Worm (Caenorhabditis elegans): ENCODE results near the gene col-122.

The col-122 gene

DNA sequence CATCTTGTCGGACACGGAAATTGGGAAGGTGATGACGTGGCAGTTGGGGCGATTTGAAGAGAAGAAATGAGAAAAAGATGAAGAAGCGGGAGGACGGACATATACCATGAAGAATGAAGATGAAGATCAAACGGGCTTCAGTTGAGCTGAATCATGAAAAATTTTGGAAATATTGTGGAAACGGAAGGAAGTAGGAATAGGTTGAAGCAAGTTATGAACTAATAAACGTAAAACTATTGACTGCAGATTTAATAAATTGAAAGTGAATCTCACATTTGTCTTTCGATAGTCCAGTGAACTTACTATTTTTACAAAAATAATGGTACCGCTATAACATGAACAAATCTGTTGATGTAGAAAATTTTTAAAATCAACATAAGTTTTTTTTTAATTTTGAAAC, 3.3 kb downstream of the col-122 start, which contains the start of gene lron-14:
Gene lron-14, minus strand, starts transcription at position 101 of the 400 bp plus-strand sequence.
- TF ChIP-seq hlh-15 (tag; optimal IDR thresholded peaks at IDR 0.05): no peak

DNA sequence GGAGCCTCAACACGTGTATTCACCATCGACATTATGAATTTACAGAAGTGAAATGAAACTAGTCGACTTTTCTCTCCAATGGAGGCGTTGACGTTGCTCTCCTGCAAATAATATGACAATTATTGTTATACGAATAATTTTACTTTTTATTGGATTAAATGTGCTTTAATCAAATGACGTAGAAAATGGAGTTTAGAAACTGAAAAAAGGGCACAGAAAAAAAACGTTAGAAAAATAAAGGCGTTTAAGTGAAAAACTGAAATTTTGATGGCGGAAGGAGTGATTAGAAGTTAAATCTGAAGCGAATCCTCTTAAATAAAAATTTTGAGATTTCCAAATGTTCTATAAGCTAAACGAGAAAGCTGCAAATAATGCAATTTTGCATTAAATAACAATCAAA, 16.8 kb downstream of the col-122 start, which contains the start of gene npr-2:
Gene npr-2, minus strand, starts transcription at position 101 of the 400 bp plus-strand sequence.
- no peak for TF ChIP-seq unc-3 (GFP tag; conservative IDR thresholded peaks at IDR 0.05)
- no peak for TF ChIP-seq unc-3 (tag; optimal IDR thresholded peaks at IDR 0.05)
- TF ChIP-seq K02D7.2 (tag; optimal IDR thresholded peaks at IDR 0.05): no peak
- TF ChIP-seq ceh-24 (tag; optimal IDR thresholded peaks at IDR 0.05): no peak
- no peak for TF ChIP-seq elt-2 (tag; optimal IDR thresholded peaks at IDR 0.05)
- no peak for TF ChIP-seq rnt-1 (tag; optimal IDR thresholded peaks at IDR 0.05)
- TF ChIP-seq lin-11 (tag; optimal IDR thresholded peaks at IDR 0.05): no peak
- no peak for TF ChIP-seq fkh-6 (tag; optimal IDR thresholded peaks at IDR 0.05)
- TF ChIP-seq syd-9 (tag; optimal IDR thresholded peaks at IDR 0.05): no peak
- no peak for TF ChIP-seq ceh-6 (GFP tag; optimal IDR thresholded peaks at IDR 0.05)
- TF ChIP-seq pax-1 (tag; optimal IDR thresholded peaks at IDR 0.05): no peak
- TF ChIP-seq ceh-2 (tag; optimal IDR thresholded peaks at IDR 0.05): no peak
- TF ChIP-seq nhr-11 (tag; optimal IDR thresholded peaks at IDR 0.05): no peak
- TF ChIP-seq pha-2 (tag; optimal IDR thresholded peaks at IDR 0.05): no peak
- TF ChIP-seq sdc-2 (tag; optimal IDR thresholded peaks at IDR 0.05): no peak

ce11 chrIV:9584352-9584751, 21.2 kb downstream of the col-122 start:
- TF ChIP-seq ceh-2 (tag; optimal IDR thresholded peaks at IDR 0.05) (no peak), zip-5 (tag; optimal IDR thresholded peaks at IDR 0.05) (no peak), pag-3 (tag; optimal IDR thresholded peaks at IDR 0.05; ENCODE audit: borderline replicate concordance) (no peak), dve-1 (tag; optimal IDR thresholded peaks at IDR 0.05) (no peak), ceh-9 (tag; optimal IDR thresholded peaks at IDR 0.05) (no peak), ceh-30 (tag; optimal IDR thresholded peaks at IDR 0.05) (no peak), mec-3 (tag; optimal IDR thresholded peaks at IDR 0.05; ENCODE audit: borderline replicate concordance) (no peak), elt-2 (tag; optimal IDR thresholded peaks at IDR 0.05) (no peak), hlh-6 (tag; optimal IDR thresholded peaks at IDR 0.05) (no peak), ceh-22 (tag; optimal IDR thresholded peaks at IDR 0.05) (no peak), pha-4 (tag; optimal IDR thresholded peaks at IDR 0.05) (no peak), nfya-1 (tag; optimal IDR thresholded peaks at IDR 0.05) (no peak)

DNA sequence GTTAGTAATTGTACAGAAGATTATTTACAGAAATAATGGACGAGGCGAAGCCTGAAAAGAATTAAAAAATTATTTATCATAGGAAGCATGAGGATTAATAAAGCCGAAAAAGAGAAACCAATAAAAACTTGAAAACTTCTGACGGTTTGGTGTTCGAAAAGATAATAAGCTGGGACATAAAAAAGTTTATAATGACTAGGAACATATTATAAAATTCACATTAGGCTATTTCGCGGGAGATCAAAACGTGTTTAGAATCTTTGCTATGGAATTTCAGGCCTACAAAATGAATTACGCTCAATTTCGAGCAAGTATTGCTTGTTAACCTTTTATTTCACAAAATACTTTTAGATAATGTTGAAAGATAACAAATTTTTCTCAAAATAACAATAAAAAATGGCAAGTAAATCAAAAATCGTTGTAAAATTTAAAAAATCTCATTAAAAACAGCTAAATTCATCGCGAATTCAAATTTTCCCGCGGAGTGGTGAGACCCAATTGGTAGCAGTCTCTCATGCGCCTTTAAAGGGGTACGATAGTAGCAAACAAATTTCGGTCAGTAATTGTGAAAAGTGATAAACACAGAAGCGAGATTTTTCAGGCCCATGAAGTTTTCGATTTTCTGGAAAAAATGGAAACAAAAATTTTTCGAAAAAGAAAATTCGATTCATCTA, 25.7 kb downstream of the col-122 start, which contains the start of gene trcs-1:
Gene trcs-1, minus strand, starts transcription at position 51 of the 674 bp plus-strand sequence.
- TF ChIP-seq ztf-16 (tag; optimal IDR thresholded peaks at IDR 0.05): no peak
- no peak for TF ChIP-seq ceh-30 (tag; optimal IDR thresholded peaks at IDR 0.05)
- TF ChIP-seq zip-5 (tag; optimal IDR thresholded peaks at IDR 0.05): no peak
- no peak for TF ChIP-seq ets-4 (tag; optimal IDR thresholded peaks at IDR 0.05)
- TF ChIP-seq pag-3 (tag; optimal IDR thresholded peaks at IDR 0.05; ENCODE audit: borderline replicate concordance): no peak
- no peak for TF ChIP-seq ama-1 (optimal IDR thresholded peaks at IDR 0.05)
- TF ChIP-seq fkh-6 (tag; optimal IDR thresholded peaks at IDR 0.05): no peak
- no peak for TF ChIP-seq hlh-8 (tag; optimal IDR thresholded peaks at IDR 0.05)
- TF ChIP-seq ceh-14 (tag; optimal IDR thresholded peaks at IDR 0.05): no peak
- TF ChIP-seq pat-9 (tag; optimal IDR thresholded peaks at IDR 0.05): no peak

DNA sequence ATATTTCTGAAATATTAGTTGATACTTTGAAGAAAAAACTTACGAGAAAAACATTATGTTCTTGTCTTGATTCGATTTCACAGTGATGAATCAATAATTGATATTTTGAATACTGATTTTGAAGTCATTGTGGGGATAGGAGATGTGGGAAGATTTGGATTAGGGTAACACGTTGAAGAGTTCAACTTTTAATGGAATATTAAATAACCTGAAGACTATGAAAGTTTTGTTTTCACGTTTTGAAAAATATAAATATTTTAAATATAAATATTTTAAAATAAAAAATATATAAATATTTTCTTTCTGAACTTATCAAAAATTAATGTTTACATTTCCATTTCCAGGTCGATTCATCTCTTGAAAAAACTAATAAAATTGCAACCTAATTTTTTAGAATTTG, 29.2 kb downstream of the col-122 start, which contains the start of gene pei-1:
Gene pei-1, minus strand, starts transcription at position 101 of the 400 bp plus-strand sequence.
- TF ChIP-seq F13H6.1 (tag; optimal IDR thresholded peaks at IDR 0.05) (no peak), pat-9 (tag; optimal IDR thresholded peaks at IDR 0.05) (no peak), K09A11.1 (tag; optimal IDR thresholded peaks at IDR 0.05; ENCODE audit: insufficient read depth) (no peak), sdc-2 (tag; optimal IDR thresholded peaks at IDR 0.05) (no peak), ceh-9 (tag; optimal IDR thresholded peaks at IDR 0.05) (no peak), ceh-19 (GFP tag; optimal IDR thresholded peaks at IDR 0.05) (no peak), pha-4 (tag; optimal IDR thresholded peaks at IDR 0.05) (no peak), hlh-8 (tag; optimal IDR thresholded peaks at IDR 0.05) (no peak), T23F11.4 (GFP tag; optimal IDR thresholded peaks at IDR 0.05) (no peak), che-1 (tag; optimal IDR thresholded peaks at IDR 0.05) (no peak), mec-3 (tag; optimal IDR thresholded peaks at IDR 0.05; ENCODE audit: borderline replicate concordance) (no peak), gmeb-2 (tag; optimal IDR thresholded peaks at IDR 0.05) (no peak)

Measured in whole organism, late embryonic.